Worm (Caenorhabditis elegans) whole organism, young adult: ENCODE data around the gene Y23B4A.1.

Source experiments
- F39B2.1 ChIP-seq: fragments of 200-800 bp; sonication (Bioruptor generic); IDR thresholded peaks from 2 replicates; pipeline ENCODE4 v1.3.6; 2022; ENCODE audit warnings: missing genetic modification reagents, missing genetic modification characterization, missing compliant biosample characterization
- F49E8.2 ChIP-seq: sonication (generic microtip); optimal IDR thresholded peaks from 3 replicates; lab custom pipeline; 2017; ENCODE audit warnings: missing genetic modification characterization, mild to moderate bottlenecking, missing compliant biosample characterization, antibody characterized with exemption, moderate library complexity; ENCODE audit not compliant: insufficient read depth
- akir-1 ChIP-seq: fragments of 200-800 bp; sonication (Bioruptor generic); optimal IDR thresholded peaks from 2 replicates; lab custom pipeline; 2018; ENCODE audit warnings: mild to moderate bottlenecking, missing genetic modification characterization, moderate library complexity, missing compliant biosample characterization
- athp-1 ChIP-seq: sonication (generic microtip); optimal IDR thresholded peaks from 2 replicates; lab custom pipeline; 2017; ENCODE audit warnings: mild to moderate bottlenecking, missing genetic modification characterization, missing compliant biosample characterization
- bed-2 ChIP-seq: fragments of 200-800 bp; sonication (Bioruptor generic); IDR thresholded peaks from 2 replicates; pipeline ENCODE4 v1.3.6; 2022; ENCODE audit warnings: missing genetic modification reagents, missing genetic modification characterization, missing compliant biosample characterization
- dpff-1 ChIP-seq: sonication (generic microtip); optimal IDR thresholded peaks from 2 replicates; lab custom pipeline; 2017; ENCODE audit warnings: mild to moderate bottlenecking, missing genetic modification characterization, missing compliant biosample characterization
- egl-18 ChIP-seq: fragments of 200-800 bp; sonication (Bioruptor generic); IDR thresholded peaks from 2 replicates; pipeline ENCODE4 v1.3.6; 2022; ENCODE audit warnings: missing genetic modification reagents, missing genetic modification characterization, missing compliant biosample characterization
- ekl-4 ChIP-seq: fragments of 200-800 bp; sonication (Bioruptor generic); IDR thresholded peaks from 2 replicates; pipeline ENCODE4 v1.3.6; 2022; ENCODE audit warnings: missing genetic modification reagents, missing genetic modification characterization, missing compliant biosample characterization
- fkh-3 ChIP-seq: sonication (generic microtip); optimal IDR thresholded peaks from 2 replicates; lab custom pipeline; 2016; ENCODE audit warnings: mild to moderate bottlenecking, missing genetic modification characterization, missing compliant biosample characterization
- him-1 ChIP-seq: sonication (generic microtip); optimal IDR thresholded peaks from 2 replicates; lab custom pipeline; 2016; ENCODE audit warnings: missing genotype, missing genetic modification reagents, missing genetic modification characterization, missing compliant biosample characterization
- hlh-26 ChIP-seq: fragments of 200-800 bp; sonication (Bioruptor generic); conservative IDR thresholded peaks from 2 replicates; pipeline ENCODE4 v1.3.6; 2022; ENCODE audit warnings: missing genetic modification reagents, missing genetic modification characterization, missing compliant biosample characterization
- hmg-1.2 ChIP-seq: fragments of 200-800 bp; sonication (Bioruptor generic); IDR thresholded peaks from 2 replicates; pipeline ENCODE4 v1.3.6; 2022; ENCODE audit warnings: missing genetic modification reagents, missing genetic modification characterization, missing compliant biosample characterization
- lin-40 ChIP-seq: sonication (generic microtip); optimal IDR thresholded peaks from 2 replicates; lab custom pipeline; 2016; ENCODE audit warnings: missing genetic modification characterization, mild to moderate bottlenecking, missing compliant biosample characterization, missing genotype, missing genetic modification reagents
- lsy-27 ChIP-seq: sonication (generic microtip); optimal IDR thresholded peaks from 2 replicates; lab custom pipeline; 2017; ENCODE audit warnings: missing genetic modification characterization, mild to moderate bottlenecking, missing compliant biosample characterization, antibody characterized with exemption, missing genotype, borderline replicate concordance; ENCODE audit not compliant: insufficient read depth
- madf-10 ChIP-seq: sonication (generic microtip); optimal IDR thresholded peaks from 2 replicates; lab custom pipeline; 2016; ENCODE audit warnings: mild to moderate bottlenecking, missing genetic modification characterization, missing compliant biosample characterization
- mes-4 ChIP-seq: sonication (generic microtip); optimal IDR thresholded peaks from 2 replicates; lab custom pipeline; 2016; ENCODE audit warnings: missing genotype, missing genetic modification characterization, missing compliant biosample characterization
- nhr-90 ChIP-seq: sonication (generic microtip); optimal IDR thresholded peaks from 2 replicates; lab custom pipeline; 2016; ENCODE audit warnings: missing genotype, mild to moderate bottlenecking, missing genetic modification characterization, missing compliant biosample characterization
- pbrm-1 ChIP-seq: fragments of 200-800 bp; sonication (Bioruptor generic); IDR thresholded peaks from 2 replicates; pipeline ENCODE4 v1.3.6; 2022; ENCODE audit warnings: missing genetic modification reagents, missing genetic modification characterization, missing compliant biosample characterization
- tbp1 ChIP-seq: fragments of 200-800 bp; sonication (Bioruptor generic); optimal IDR thresholded peaks from 2 replicates; lab custom pipeline; 2018; ENCODE audit warnings: mild to moderate bottlenecking, missing genetic modification characterization, missing compliant biosample characterization

Y23B4A.1 gene

ce11 chrX:5868030-5868429 is 49.2 kb downstream of the Y23B4A.1 start:
- no peak for TF ChIP-seq mes-4 (tag; lab: Kevin White, UChicago)
- no peak for TF ChIP-seq him-1
- TF ChIP-seq lsy-27 (tag; lab: Kevin White, UChicago): no peak
- no peak for TF ChIP-seq hlh-26 (GFP tag; lab: Robert Waterston, UW)
- no peak for TF ChIP-seq ekl-4 (GFP tag; lab: Robert Waterston, UW)
- TF ChIP-seq akir-1 (GFP tag; lab: Kevin White, UChicago): no peak
- no peak for TF ChIP-seq bed-2 (GFP tag; lab: Robert Waterston, UW)
- TF ChIP-seq F39B2.1: no peak
- TF ChIP-seq madf-10 (tag; lab: Kevin White, UChicago): no peak
- no peak for TF ChIP-seq athp-1 (tag; lab: Kevin White, UChicago)
- no peak for TF ChIP-seq egl-18
- TF ChIP-seq F49E8.2 (tag; lab: Kevin White, UChicago): no peak
- no peak for TF ChIP-seq fkh-3 (tag; lab: Kevin White, UChicago)
- TF ChIP-seq lin-40: no peak
- TF ChIP-seq nhr-90 (tag; lab: Kevin White, UChicago): no peak
- TF ChIP-seq dpff-1 (tag; lab: Kevin White, UChicago): no peak
- TF ChIP-seq hmg-1.2 (GFP tag; lab: Robert Waterston, UW): no peak
- TF ChIP-seq pbrm-1 (GFP tag; lab: Robert Waterston, UW): no peak
- TF ChIP-seq tbp1 (GFP tag; lab: Kevin White, UChicago): no peak
- TF ChIP-seq, all 124 proteins: peak for 0
